Fruit fly (Drosophila melanogaster) whole organism, embryonic: ENCODE data around the gene crm.

Experiments
- Atf6 ChIP-seq: fragments of 200-800 bp; sonication (Bioruptor generic); IDR thresholded peaks from 2 replicates; pipeline ENCODE4 v1.3.6; 2022; ENCODE audit warnings: missing biosample characterization, missing genetic modification characterization
- B-H1 ChIP-seq: fragments of 200-800 bp; sonication (Bioruptor generic); IDR thresholded peaks from 3 replicates; pipeline ENCODE4 v1.3.6; 2022; ENCODE audit warnings: missing biosample characterization, missing genetic modification characterization
- C15 ChIP-seq: fragments of 200-800 bp; sonication (Bioruptor generic); IDR thresholded peaks from 3 replicates; pipeline ENCODE4 v1.3.6; 2022; ENCODE audit warnings: missing biosample characterization, missing genetic modification characterization
- CG10267 ChIP-seq: fragments of 200-800 bp; sonication (Bioruptor generic); optimal IDR thresholded peaks from 2 replicates; lab custom pipeline; 2018; ENCODE audit warnings: missing biosample characterization, mild to moderate bottlenecking, missing genetic modification characterization, moderate library complexity
- CG10274 ChIP-seq: fragments of 200-800 bp; sonication (Bioruptor generic); optimal IDR thresholded peaks from 3 replicates; lab custom pipeline; 2017; ENCODE audit warnings: missing biosample characterization, mild to moderate bottlenecking, missing genetic modification characterization
- CG11398 ChIP-seq: fragments of 200-800 bp; sonication (Bioruptor generic); optimal IDR thresholded peaks from 2 replicates; lab custom pipeline; 2016; ENCODE audit warnings: missing biosample characterization, missing genetic modification characterization
- CG12104 ChIP-seq: fragments of 200-800 bp; sonication (Bioruptor generic); optimal IDR thresholded peaks from 3 replicates; lab custom pipeline; 2016; ENCODE audit warnings: missing biosample characterization, missing genetic modification characterization
- CG12744 ChIP-seq: fragments of 200-800 bp; sonication (Bioruptor generic); optimal IDR thresholded peaks from 2 replicates; lab custom pipeline; 2016; ENCODE audit warnings: missing biosample characterization, missing genetic modification characterization
- CG12942 ChIP-seq: fragments of 200-800 bp; sonication (Bioruptor generic); optimal IDR thresholded peaks from 3 replicates; lab custom pipeline; 2016; ENCODE audit warnings: missing biosample characterization, missing genetic modification characterization
- CG13123 ChIP-seq: fragments of 200-800 bp; sonication (Bioruptor generic); optimal IDR thresholded peaks from 2 replicates; lab custom pipeline; 2016; ENCODE audit warnings: missing biosample characterization, missing genetic modification characterization
- CG13296 ChIP-seq: fragments of 200-800 bp; sonication (Bioruptor generic); optimal IDR thresholded peaks from 3 replicates; lab custom pipeline; 2018; ENCODE audit warnings: missing biosample characterization, mild to moderate bottlenecking, missing genetic modification characterization
- CG13624 ChIP-seq: fragments of 200-800 bp; sonication (Bioruptor generic); optimal IDR thresholded peaks from 2 replicates; lab custom pipeline; 2016; ENCODE audit warnings: missing biosample characterization, missing genetic modification characterization
- CG13894 ChIP-seq: fragments of 200-800 bp; sonication (Bioruptor generic); optimal IDR thresholded peaks from 3 replicates; lab custom pipeline; 2018; ENCODE audit warnings: missing biosample characterization, mild to moderate bottlenecking, missing genetic modification characterization, moderate library complexity
- CG14441 ChIP-seq: fragments of 200-800 bp; sonication (Bioruptor generic); IDR thresholded peaks from 2 replicates; pipeline ENCODE4 v1.3.6; 2022; ENCODE audit warnings: missing biosample characterization, missing genetic modification characterization
- CG1603 ChIP-seq: fragments of 200-800 bp; sonication (Bioruptor generic); optimal IDR thresholded peaks from 2 replicates; lab custom pipeline; 2019; ENCODE audit warnings: missing biosample characterization, mild to moderate bottlenecking, missing genetic modification characterization, moderate library complexity
- CG1647 ChIP-seq: fragments of 200-800 bp; sonication (Bioruptor generic); optimal IDR thresholded peaks from 3 replicates; lab custom pipeline; 2016; ENCODE audit warnings: missing biosample characterization, missing genetic modification characterization
- CG1832 ChIP-seq: fragments of 200-800 bp; sonication (Bioruptor generic); optimal IDR thresholded peaks from 2 replicates; lab custom pipeline; 2017; ENCODE audit warnings: missing biosample characterization, mild to moderate bottlenecking, missing genetic modification characterization, inconsistent platforms
- CG18764 ChIP-seq: fragments of 200-800 bp; sonication (Bioruptor generic); optimal IDR thresholded peaks from 3 replicates; lab custom pipeline; 2016; ENCODE audit warnings: missing biosample characterization, missing genetic modification characterization
- CG31365 ChIP-seq: fragments of 200-800 bp; sonication (Bioruptor generic); optimal IDR thresholded peaks from 2 replicates; lab custom pipeline; 2018; ENCODE audit warnings: missing biosample characterization, mild to moderate bottlenecking, missing genetic modification characterization
- CG31388 ChIP-seq: fragments of 200-800 bp; sonication (Bioruptor generic); optimal IDR thresholded peaks from 2 replicates; lab custom pipeline; 2016; ENCODE audit warnings: missing biosample characterization, missing genetic modification characterization
- CG3838 ChIP-seq: fragments of 200-800 bp; sonication (Bioruptor generic); optimal IDR thresholded peaks from 3 replicates; lab custom pipeline; 2016; ENCODE audit warnings: missing biosample characterization, missing genetic modification characterization
- CG6175 ChIP-seq: fragments of 200-800 bp; sonication (Bioruptor generic); IDR thresholded peaks from 3 replicates; pipeline ENCODE4 v1.3.6; 2022; ENCODE audit warnings: missing biosample characterization, missing genetic modification characterization
- CG9727 ChIP-seq: fragments of 200-800 bp; sonication (Bioruptor generic); optimal IDR thresholded peaks from 3 replicates; lab custom pipeline; 2017; ENCODE audit warnings: missing biosample characterization, mild to moderate bottlenecking, missing genetic modification characterization
- CG9876 ChIP-seq: fragments of 200-800 bp; sonication (Bioruptor generic); optimal IDR thresholded peaks from 2 replicates; lab custom pipeline; 2016; ENCODE audit warnings: missing biosample characterization, missing genetic modification characterization
- Chrac-16 ChIP-seq: fragments of 200-800 bp; sonication (Bioruptor generic); optimal IDR thresholded peaks from 3 replicates; lab custom pipeline; 2016; ENCODE audit warnings: missing biosample characterization, missing genetic modification characterization
- Dip3 ChIP-seq: fragments of 200-800 bp; sonication (Bioruptor generic); optimal IDR thresholded peaks from 3 replicates; lab custom pipeline; 2016; ENCODE audit warnings: missing biosample characterization, missing genetic modification characterization
- HHEX ChIP-seq: fragments of 200-800 bp; sonication (Bioruptor generic); optimal IDR thresholded peaks from 3 replicates; lab custom pipeline; 2017; ENCODE audit warnings: missing biosample characterization, mild to moderate bottlenecking, missing genetic modification characterization, missing genetic modification reagents
- Kr ChIP-seq: fragments of 200-800 bp; sonication (Bioruptor generic); optimal IDR thresholded peaks from 2 replicates; lab custom pipeline; 2017; ENCODE audit warnings: missing biosample characterization, mild to moderate bottlenecking, missing genetic modification characterization
- Lhr ChIP-seq: fragments of 200-800 bp; sonication (Bioruptor generic); optimal IDR thresholded peaks from 3 replicates; lab custom pipeline; 2017; ENCODE audit warnings: mild to moderate bottlenecking, missing biosample characterization, missing genetic modification reagents, missing genetic modification characterization
- Oli ChIP-seq: fragments of 200-800 bp; sonication (Bioruptor generic); optimal IDR thresholded peaks from 2 replicates; lab custom pipeline; 2018; ENCODE audit warnings: missing biosample characterization, mild to moderate bottlenecking, missing genetic modification characterization, moderate library complexity
- Optix ChIP-seq: fragments of 200-800 bp; sonication (Bioruptor generic); IDR thresholded peaks from 3 replicates; pipeline ENCODE4 v1.3.6; 2022; ENCODE audit warnings: missing biosample characterization, missing genetic modification characterization
- PHDP ChIP-seq: fragments of 200-800 bp; sonication (Bioruptor generic); optimal IDR thresholded peaks from 3 replicates; lab custom pipeline; 2018; ENCODE audit warnings: missing biosample characterization, mild to moderate bottlenecking, missing genetic modification characterization, moderate library complexity
- Sry-δ ChIP-seq: fragments of 200-800 bp; sonication (Bioruptor generic); optimal IDR thresholded peaks from 2 replicates; lab custom pipeline; 2016; ENCODE audit warnings: missing biosample characterization, missing genetic modification characterization
- Stat92E ChIP-seq, 3 experiments: fragments of >200 bp in 2 of 3; fragments of 200-800 bp in 1 of 3; sonication (Bioruptor generic) in 1 of 3; optimal IDR thresholded peaks; 2 replicates each; lab custom pipeline; 2017 to 2019; ENCODE audit warnings: missing biosample characterization in 3 of 3, missing genetic modification characterization in 3 of 3, mild to moderate bottlenecking in 1 of 3, moderate library complexity in 1 of 3
- Taf1 ChIP-seq: fragments of 200-800 bp; sonication (Bioruptor generic); IDR thresholded peaks from 2 replicates; pipeline ENCODE4 v1.3.6; 2022; ENCODE audit warnings: missing biosample characterization, missing genetic modification characterization
- Xrp1 ChIP-seq: fragments of 200-800 bp; sonication (Bioruptor generic); IDR thresholded peaks from 2 replicates; pipeline ENCODE4 v1.3.6; 2022; ENCODE audit warnings: missing biosample characterization, missing genetic modification characterization
- abd-A ChIP-seq: fragments of 200-800 bp; sonication (Bioruptor generic); optimal IDR thresholded peaks from 3 replicates; lab custom pipeline; 2019; ENCODE audit warnings: missing biosample characterization, mild to moderate bottlenecking, missing genetic modification characterization, moderate library complexity
- aop ChIP-seq: fragments of 200-800 bp; sonication (Bioruptor generic); IDR thresholded peaks from 2 replicates; pipeline ENCODE4 v1.3.6; 2022; ENCODE audit warnings: missing biosample characterization, missing genetic modification characterization
- br ChIP-seq: fragments of >200 bp; optimal IDR thresholded peaks from 2 replicates; lab custom pipeline; 2017
- chinmo ChIP-seq: fragments of 200-800 bp; sonication (Bioruptor generic); IDR thresholded peaks from 4 replicates; pipeline ENCODE4 v1.3.6; 2022; ENCODE audit warnings: missing biosample characterization, missing genetic modification characterization; ENCODE audit not compliant: partially characterized antibody
- croc ChIP-seq: fragments of 200-800 bp; sonication (Bioruptor generic); conservative IDR thresholded peaks from 3 replicates; pipeline ENCODE4 v1.3.6; 2022; ENCODE audit warnings: missing biosample characterization, missing genetic modification characterization
- gem ChIP-seq: fragments of 200-800 bp; sonication (Bioruptor generic); optimal IDR thresholded peaks from 2 replicates; lab custom pipeline; 2019; ENCODE audit warnings: missing biosample characterization, mild to moderate bottlenecking, missing genetic modification characterization, moderate library complexity
- gsb ChIP-seq: fragments of 200-800 bp; sonication (Bioruptor generic); IDR thresholded peaks from 2 replicates; pipeline ENCODE4 v1.3.6; 2022; ENCODE audit warnings: missing biosample characterization, missing genetic modification characterization
- hkb ChIP-seq, 2 experiments: fragments of 200-800 bp in 1 of 2; fragments of >200 bp in 1 of 2; sonication (Bioruptor generic) in 1 of 2; IDR thresholded peaks in 1 of 2; optimal IDR thresholded peaks in 1 of 2; 2 replicates each; pipeline versions ENCODE4 v1.3.6 to Lab custom; 2017 to 2022; ENCODE audit warnings: missing biosample characterization in 1 of 2, missing genetic modification characterization in 1 of 2
- jigr1 ChIP-seq: fragments of 200-800 bp; sonication (Bioruptor generic); IDR thresholded peaks from 3 replicates; pipeline ENCODE4 v1.3.6; 2022; ENCODE audit warnings: missing biosample characterization, missing genetic modification characterization
- knrl ChIP-seq: fragments of 200-800 bp; sonication (Bioruptor generic); IDR thresholded peaks from 3 replicates; pipeline ENCODE4 v1.3.6; 2022; ENCODE audit warnings: missing biosample characterization, missing genetic modification characterization; ENCODE audit not compliant: partially characterized antibody
- p53 ChIP-seq: fragments of 200-800 bp; sonication (Bioruptor generic); optimal IDR thresholded peaks from 2 replicates; lab custom pipeline; 2016; ENCODE audit warnings: missing biosample characterization, missing genetic modification characterization
- psq ChIP-seq: fragments of 200-800 bp; sonication (Bioruptor generic); optimal IDR thresholded peaks from 2 replicates; lab custom pipeline; 2017; ENCODE audit warnings: missing biosample characterization, missing genetic modification characterization
- usp ChIP-seq: fragments of >200 bp; optimal IDR thresholded peaks from 2 replicates; lab custom pipeline; 2017; ENCODE audit warnings: missing biosample characterization, missing genetic modification characterization
- vfl ChIP-seq: fragments of 200-800 bp; sonication (Bioruptor generic); optimal IDR thresholded peaks from 2 replicates; lab custom pipeline; 2016; ENCODE audit warnings: missing biosample characterization, missing genetic modification characterization

Gene crm

DNA sequence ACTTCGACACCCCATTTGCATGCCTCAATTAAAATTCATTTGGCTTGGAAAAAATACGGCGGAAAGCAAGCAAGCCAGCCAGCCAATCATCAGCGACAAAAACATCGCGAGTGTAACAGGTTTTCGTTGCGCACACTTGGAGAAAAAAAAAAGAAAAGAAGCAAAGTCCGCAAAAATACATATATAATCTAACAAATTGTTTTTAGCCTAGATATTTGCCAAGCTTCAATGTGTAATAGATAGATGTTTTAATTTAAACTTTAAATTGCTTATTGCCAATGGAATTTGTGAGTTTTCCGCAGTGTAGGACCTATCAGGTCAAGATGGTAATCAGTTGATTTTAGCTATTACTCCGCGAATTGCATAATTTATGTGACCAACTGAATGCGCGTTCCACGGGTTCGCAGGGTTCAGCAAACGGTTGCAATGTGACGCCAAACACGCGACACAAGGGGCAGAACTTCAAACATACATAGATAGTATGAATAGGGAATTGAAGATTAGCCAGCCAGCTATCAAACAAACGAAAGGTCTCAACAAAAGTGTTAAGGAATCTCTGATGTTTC, 48.1 kb upstream of the crm start (continued):
- peak; percentile 72 for TF ChIP-seq aop (GFP tag; lab: Robert Waterston, UW)
- peak; percentile 81 for TF ChIP-seq vfl (GFP tag; lab: Kevin White, UChicago)
- TF ChIP-seq Atf6 (GFP tag; lab: Robert Waterston, UW): peak; percentile 94
- peak; percentile 78 for TF ChIP-seq CG13123 (GFP tag; lab: Kevin White, UChicago)
- TF ChIP-seq Stat92E (GFP tag; optimal IDR thresholded peaks at IDR 0.05; lab: Kevin White, UChicago): no peak
- TF ChIP-seq Kr (GFP tag; lab: Kevin White, UChicago): no peak
- peak; percentile 90 for TF ChIP-seq B-H1
- TF ChIP-seq C15 (GFP tag; lab: Robert Waterston, UW): peak; percentile 82; the same call in 1 of the 3 replicates
- peak; percentile 81 for TF ChIP-seq CG1603
- peak; percentile 24 for TF ChIP-seq p53 (GFP tag; lab: Kevin White, UChicago)
- peak; percentile 87 for TF ChIP-seq gsb (GFP tag; lab: Robert Waterston, UW)
- TF ChIP-seq Chrac-16: peak; percentile 85
- TF ChIP-seq br (lab: Kevin White, UChicago): no peak
- peak; percentile 73 for TF ChIP-seq CG3838 (GFP tag; lab: Kevin White, UChicago)
- TF ChIP-seq jigr1 (GFP tag; lab: Robert Waterston, UW): peak; percentile 78; the same call in 2 of the 3 replicates
- peak; percentile 76 for TF ChIP-seq Taf1
- TF ChIP-seq usp (GFP tag; lab: Kevin White, UChicago): no peak
- TF ChIP-seq CG11398 (GFP tag; lab: Kevin White, UChicago): peak; percentile 52
- TF ChIP-seq CG18764 (GFP tag; lab: Kevin White, UChicago): peak; percentile 81
- TF ChIP-seq Optix (GFP tag; lab: Robert Waterston, UW): peak; percentile 68; the same call in 2 of the 3 replicates
- TF ChIP-seq CG13894: peak; percentile 74
- peak; percentile 82 for TF ChIP-seq CG9727 (GFP tag; lab: Kevin White, UChicago)
- no peak for TF ChIP-seq psq
- peak; percentile 75 for TF ChIP-seq CG12104
- peak; percentile 90 for TF ChIP-seq Oli (tag; lab: Kevin White, UChicago)
- peak; percentile 55 for TF ChIP-seq CG31365 (tag; lab: Kevin White, UChicago)
- peak; percentile 50 for TF ChIP-seq Sry-δ
- TF ChIP-seq CG10274: peak; percentile 73
- TF ChIP-seq hkb (optimal IDR thresholded peaks at IDR 0.05; lab: Kevin White, UChicago): no peak
- peak; percentile 95 for TF ChIP-seq hkb (GFP tag; IDR thresholded peaks at IDR 0.05; lab: Robert Waterston, UW)
- TF ChIP-seq Dip3: peak; percentile 85
- peak; percentile 96 for TF ChIP-seq CG14441 (GFP tag; lab: Robert Waterston, UW)
- TF ChIP-seq abd-A (tag; lab: Kevin White, UChicago): no peak
- TF ChIP-seq CG31388 (GFP tag; lab: Kevin White, UChicago): peak; percentile 67
- peak; percentile 87 for TF ChIP-seq PHDP (tag; lab: Kevin White, UChicago)
- TF ChIP-seq CG13296 (GFP tag; lab: Kevin White, UChicago): peak; percentile 87
- TF ChIP-seq croc (GFP tag; lab: Robert Waterston, UW): peak; percentile 70
- TF ChIP-seq Lhr (GFP tag; lab: Kevin White, UChicago): peak; percentile 6
- peak; percentile 70 for TF ChIP-seq CG10267
- peak; percentile 68 for TF ChIP-seq CG12744 (GFP tag; lab: Kevin White, UChicago)
- no peak for TF ChIP-seq chinmo (GFP tag; lab: Robert Waterston, UW)
- TF ChIP-seq CG12942 (GFP tag; lab: Kevin White, UChicago): peak; percentile 83
- TF ChIP-seq CG1832: no peak
- peak; percentile 91 for TF ChIP-seq CG1647 (GFP tag; lab: Kevin White, UChicago)
- peak; percentile 92 for TF ChIP-seq gem (tag; lab: Kevin White, UChicago)
- TF ChIP-seq knrl (GFP tag; lab: Robert Waterston, UW): no peak
- TF ChIP-seq CG13624 (GFP tag; lab: Kevin White, UChicago): peak; percentile 90
- peak; percentile 87 for TF ChIP-seq HHEX (GFP tag; lab: Kevin White, UChicago)
- TF ChIP-seq CG6175 (GFP tag; lab: Robert Waterston, UW): peak; percentile 88
- peak; percentile 89 for TF ChIP-seq Xrp1 (GFP tag; lab: Robert Waterston, UW)
- peak; percentile 81 for TF ChIP-seq CG9876
